Fruit fly (Drosophila melanogaster) whole organism, embryonic: ENCODE measurements around the gene CG31898.
A peak's percentile ranks its signal among the peaks of the same experiment; 100 is the strongest.

Experiments
- BEAF-32 ChIP-seq: fragments of 200-800 bp; sonication (Bioruptor generic); optimal IDR thresholded peaks from 3 replicates; lab custom pipeline; 2017; ENCODE audit warnings: missing biosample characterization, missing genetic modification characterization, mild to moderate bottlenecking, moderate library complexity, missing genetic modification reagents
- CG11398 ChIP-seq: fragments of 200-800 bp; sonication (Bioruptor generic); optimal IDR thresholded peaks from 2 replicates; lab custom pipeline; 2016; ENCODE audit warnings: missing biosample characterization, missing genetic modification characterization
- CG12744 ChIP-seq: fragments of 200-800 bp; sonication (Bioruptor generic); optimal IDR thresholded peaks from 2 replicates; lab custom pipeline; 2016; ENCODE audit warnings: missing biosample characterization, missing genetic modification characterization
- CG14014 ChIP-seq: fragments of 200-800 bp; sonication (Bioruptor generic); IDR thresholded peaks from 2 replicates; pipeline ENCODE4 v1.3.6; 2022; ENCODE audit warnings: missing biosample characterization, missing genetic modification characterization
- CG1529 ChIP-seq: fragments of 200-800 bp; sonication (Bioruptor generic); optimal IDR thresholded peaks from 3 replicates; lab custom pipeline; 2018; ENCODE audit warnings: missing biosample characterization, missing genetic modification characterization
- CG17359 ChIP-seq: fragments of 200-800 bp; sonication (Bioruptor generic); optimal IDR thresholded peaks from 3 replicates; lab custom pipeline; 2018; ENCODE audit warnings: missing biosample characterization, mild to moderate bottlenecking, missing genetic modification characterization, moderate library complexity
- CG17568 ChIP-seq: fragments of 200-800 bp; sonication (Bioruptor generic); optimal IDR thresholded peaks from 2 replicates; lab custom pipeline; 2018; ENCODE audit warnings: missing biosample characterization, mild to moderate bottlenecking, missing genetic modification characterization, moderate library complexity
- CG18262 ChIP-seq: fragments of 200-800 bp; optimal IDR thresholded peaks from 3 replicates; lab custom pipeline; 2019; ENCODE audit warnings: missing biosample characterization, mild to moderate bottlenecking, missing genetic modification characterization, moderate library complexity
- CG2202 ChIP-seq: fragments of 200-800 bp; sonication (Bioruptor generic); optimal IDR thresholded peaks from 2 replicates; lab custom pipeline; 2018; ENCODE audit warnings: missing biosample characterization, mild to moderate bottlenecking, missing genetic modification characterization
- CG3726 ChIP-seq: fragments of 200-800 bp; sonication (Bioruptor generic); IDR thresholded peaks from 3 replicates; pipeline ENCODE4, ENCODE4 v1.3.6; 2022; ENCODE audit warnings: missing biosample characterization, missing genetic modification characterization
- CG4820 ChIP-seq: fragments of 200-800 bp; sonication (Bioruptor generic); optimal IDR thresholded peaks from 3 replicates; lab custom pipeline; 2016; ENCODE audit warnings: missing biosample characterization, missing genetic modification characterization
- CG6272 ChIP-seq: fragments of 200-800 bp; sonication (Bioruptor generic); IDR thresholded peaks from 2 replicates; pipeline ENCODE4 v1.3.6; 2022; ENCODE audit warnings: missing biosample characterization, missing genetic modification characterization
- CG6654 ChIP-seq: fragments of 200-800 bp; sonication (Bioruptor generic); optimal IDR thresholded peaks from 2 replicates; lab custom pipeline; 2017; ENCODE audit warnings: missing biosample characterization, mild to moderate bottlenecking, missing genetic modification characterization
- CG7271 ChIP-seq: fragments of 200-800 bp; sonication (Bioruptor generic); optimal IDR thresholded peaks from 2 replicates; lab custom pipeline; 2018; ENCODE audit warnings: missing biosample characterization, mild to moderate bottlenecking, missing genetic modification characterization, moderate library complexity
- CG7372 ChIP-seq: fragments of 200-800 bp; sonication (Bioruptor generic); IDR thresholded peaks from 2 replicates; pipeline ENCODE4 v1.3.6; 2022; ENCODE audit warnings: missing biosample characterization, missing genetic modification characterization
- CG7928 ChIP-seq: fragments of 200-800 bp; sonication (Bioruptor generic); optimal IDR thresholded peaks from 2 replicates; lab custom pipeline; 2017; ENCODE audit warnings: missing biosample characterization, mild to moderate bottlenecking, missing genetic modification characterization
- CG8359 ChIP-seq: fragments of 200-800 bp; sonication (Bioruptor generic); optimal IDR thresholded peaks from 2 replicates; lab custom pipeline; 2017; ENCODE audit warnings: missing biosample characterization, mild to moderate bottlenecking, missing genetic modification characterization, borderline replicate concordance
- CG9727 ChIP-seq: fragments of 200-800 bp; sonication (Bioruptor generic); optimal IDR thresholded peaks from 3 replicates; lab custom pipeline; 2017; ENCODE audit warnings: missing biosample characterization, mild to moderate bottlenecking, missing genetic modification characterization
- CG9817 ChIP-seq: fragments of 200-800 bp; sonication (Bioruptor generic); optimal IDR thresholded peaks from 2 replicates; lab custom pipeline; 2018; ENCODE audit warnings: missing biosample characterization, mild to moderate bottlenecking, missing genetic modification characterization, moderate library complexity
- CG9876 ChIP-seq: fragments of 200-800 bp; sonication (Bioruptor generic); optimal IDR thresholded peaks from 2 replicates; lab custom pipeline; 2016; ENCODE audit warnings: missing biosample characterization, missing genetic modification characterization
- CTCF ChIP-seq: fragments of 200-800 bp; sonication (Bioruptor generic); optimal IDR thresholded peaks from 2 replicates; lab custom pipeline; 2017; ENCODE audit warnings: missing biosample characterization, mild to moderate bottlenecking, missing genetic modification characterization, moderate library complexity
- D ChIP-seq, 2 experiments: fragments of 200-800 bp in 1 of 2; fragments of >200 bp in 1 of 2; sonication (Bioruptor generic) in 1 of 2; optimal IDR thresholded peaks; 2 replicates in 1 of 2; 3 replicates in 1 of 2; lab custom pipeline; 2017; ENCODE audit warnings: mild to moderate bottlenecking in 1 of 2, missing biosample characterization in 1 of 2, missing genetic modification characterization in 1 of 2, missing genetic modification reagents in 1 of 2
- D19B ChIP-seq: fragments of 200-800 bp; sonication (Bioruptor generic); optimal IDR thresholded peaks from 2 replicates; lab custom pipeline; 2017; ENCODE audit warnings: missing biosample characterization, mild to moderate bottlenecking, missing genetic modification characterization
- Dad ChIP-seq: fragments of 200-800 bp; sonication (Bioruptor generic); optimal IDR thresholded peaks from 3 replicates; lab custom pipeline; 2016; ENCODE audit warnings: missing biosample characterization, missing genetic modification characterization
- Hey ChIP-seq: fragments of 200-800 bp; sonication (Bioruptor generic); optimal IDR thresholded peaks from 3 replicates; lab custom pipeline; 2018; ENCODE audit warnings: missing biosample characterization, mild to moderate bottlenecking, missing genetic modification characterization
- Hr3 ChIP-seq: fragments of 200-800 bp; sonication (Bioruptor generic); optimal IDR thresholded peaks from 3 replicates; lab custom pipeline; 2016; ENCODE audit warnings: missing biosample characterization, missing genetic modification characterization
- Hr78 ChIP-seq, 2 experiments: fragments of 200-800 bp in 1 of 2; fragments of >200 bp in 1 of 2; sonication (Bioruptor generic) in 1 of 2; optimal IDR thresholded peaks; 2 replicates each; lab custom pipeline; 2017 to 2019; ENCODE audit warnings: missing biosample characterization in 2 of 2, missing genetic modification characterization in 2 of 2, mild to moderate bottlenecking in 1 of 2, moderate library complexity in 1 of 2
- Mad ChIP-seq: fragments of 200-800 bp; sonication (Bioruptor generic); optimal IDR thresholded peaks from 2 replicates; lab custom pipeline; 2016; ENCODE audit warnings: missing biosample characterization, missing genetic modification characterization
- Tbp ChIP-seq: fragments of >200 bp; optimal IDR thresholded peaks from 2 replicates; lab custom pipeline; 2018; ENCODE audit warnings: missing biosample characterization, missing genetic modification characterization
- bigmax ChIP-seq: fragments of 200-800 bp; sonication (Bioruptor generic); optimal IDR thresholded peaks from 2 replicates; lab custom pipeline; 2018; ENCODE audit warnings: missing biosample characterization, mild to moderate bottlenecking, missing genetic modification characterization
- chm ChIP-seq: fragments of 200-800 bp; sonication (Bioruptor generic); IDR thresholded peaks from 2 replicates; pipeline ENCODE4 v1.3.6; 2022; ENCODE audit warnings: missing biosample characterization, missing genetic modification characterization
- croc ChIP-seq: fragments of 200-800 bp; sonication (Bioruptor generic); conservative IDR thresholded peaks from 3 replicates; pipeline ENCODE4 v1.3.6; 2022; ENCODE audit warnings: missing biosample characterization, missing genetic modification characterization
- disco-r ChIP-seq: fragments of 200-800 bp; sonication (Bioruptor generic); optimal IDR thresholded peaks from 2 replicates; lab custom pipeline; 2016; ENCODE audit warnings: missing biosample characterization, missing genetic modification characterization
- en ChIP-seq: fragments of 200-800 bp; sonication (Bioruptor generic); optimal IDR thresholded peaks from 2 replicates; lab custom pipeline; 2016; ENCODE audit warnings: missing biosample characterization, missing genetic modification characterization
- eve ChIP-seq, 2 experiments: fragments of >200 bp; optimal IDR thresholded peaks; 2 replicates each; lab custom pipeline; 2017; ENCODE audit warnings: missing biosample characterization in 2 of 2, missing genetic modification characterization in 2 of 2
- fd3F ChIP-seq: fragments of 200-800 bp; sonication (Bioruptor generic); optimal IDR thresholded peaks from 2 replicates; lab custom pipeline; 2018; ENCODE audit warnings: missing biosample characterization, mild to moderate bottlenecking, missing genetic modification characterization, moderate library complexity
- fru ChIP-seq: fragments of >200 bp; optimal IDR thresholded peaks from 2 replicates; lab custom pipeline; 2017
- gce ChIP-seq: fragments of 200-800 bp; sonication (Bioruptor generic); IDR thresholded peaks from 3 replicates; pipeline ENCODE4 v1.3.6; 2022; ENCODE audit warnings: missing biosample characterization, missing genetic modification characterization
- grau ChIP-seq: fragments of 200-800 bp; optimal IDR thresholded peaks from 3 replicates; lab custom pipeline; 2019; ENCODE audit warnings: missing biosample characterization, mild to moderate bottlenecking, missing genetic modification characterization, moderate library complexity
- h ChIP-seq: fragments of >200 bp; optimal IDR thresholded peaks from 2 replicates; lab custom pipeline; 2017
- ham ChIP-seq: fragments of 200-800 bp; sonication (Bioruptor generic); IDR thresholded peaks from 2 replicates; pipeline ENCODE4 v1.3.6; 2022; ENCODE audit warnings: missing biosample characterization, missing genetic modification characterization
- hkb ChIP-seq, 2 experiments: fragments of 200-800 bp in 1 of 2; fragments of >200 bp in 1 of 2; sonication (Bioruptor generic) in 1 of 2; IDR thresholded peaks in 1 of 2; optimal IDR thresholded peaks in 1 of 2; 2 replicates each; pipeline versions ENCODE4 v1.3.6 to Lab custom; 2017 to 2022; ENCODE audit warnings: missing biosample characterization in 1 of 2, missing genetic modification characterization in 1 of 2
- jing ChIP-seq: fragments of 200-800 bp; sonication (Bioruptor generic); optimal IDR thresholded peaks from 2 replicates; lab custom pipeline; 2018; ENCODE audit warnings: missing biosample characterization, mild to moderate bottlenecking, missing genetic modification characterization
- jumu ChIP-seq: fragments of 200-800 bp; sonication (Bioruptor generic); optimal IDR thresholded peaks from 3 replicates; lab custom pipeline; 2016; ENCODE audit warnings: missing biosample characterization, missing genetic modification characterization
- ken ChIP-seq: fragments of 200-800 bp; sonication (Bioruptor generic); IDR thresholded peaks from 3 replicates; pipeline ENCODE4 v1.3.6; 2022; ENCODE audit warnings: missing biosample characterization, missing genetic modification characterization
- schlank ChIP-seq: fragments of 200-800 bp; sonication (Bioruptor generic); optimal IDR thresholded peaks from 2 replicates; lab custom pipeline; 2018; ENCODE audit warnings: missing biosample characterization, mild to moderate bottlenecking, missing genetic modification characterization
- tll ChIP-seq, 2 experiments: fragments of 200-800 bp in 1 of 2; fragments of >200 bp in 1 of 2; sonication (Bioruptor generic) in 1 of 2; optimal IDR thresholded peaks; 2 replicates each; lab custom pipeline; 2017 to 2019; ENCODE audit warnings: missing biosample characterization in 2 of 2, missing genetic modification characterization in 2 of 2, mild to moderate bottlenecking in 1 of 2, moderate library complexity in 1 of 2
- trh ChIP-seq: fragments of 200-800 bp; sonication (Bioruptor generic); optimal IDR thresholded peaks from 2 replicates; lab custom pipeline; 2016; ENCODE audit warnings: missing biosample characterization, missing genetic modification characterization
- ttk ChIP-seq: fragments of 200-800 bp; sonication (Bioruptor generic); IDR thresholded peaks from 2 replicates; pipeline ENCODE4 v2.1.2; 2022; ENCODE audit warnings: missing biosample characterization, missing genetic modification characterization
- vvl ChIP-seq: fragments of 200-800 bp; sonication (Bioruptor generic); IDR thresholded peaks from 2 replicates; pipeline ENCODE4 v1.3.6; 2022; ENCODE audit warnings: missing biosample characterization, missing genetic modification characterization

CG31898 gene

dm6 chr2L:8362273-8362954 is 37.8 kb upstream of the CG31898 start, which contains the start of gene CG7627 (continued):
- no peak for TF ChIP-seq BEAF-32
- TF ChIP-seq trh = peak; percentile 34
- peak; percentile 76 for TF ChIP-seq jumu (GFP tag; lab: Kevin White, UChicago)
- TF ChIP-seq CG17359 = peak; percentile 81
- peak; percentile 61 for TF ChIP-seq Dad (GFP tag; lab: Kevin White, UChicago)
- peak; percentile 75 for TF ChIP-seq CG7372 (GFP tag; lab: Robert Waterston, UW)
- TF ChIP-seq fru (lab: Kevin White, UChicago) = no peak
- peak; percentile 64 for TF ChIP-seq D19B (GFP tag; lab: Kevin White, UChicago)
- no peak for TF ChIP-seq CG7271 (tag; lab: Kevin White, UChicago)
- TF ChIP-seq CG9817 (tag; lab: Kevin White, UChicago) = peak; percentile 74
- TF ChIP-seq CG2202 (tag; lab: Kevin White, UChicago) = no peak
- TF ChIP-seq CG12744 (GFP tag; lab: Kevin White, UChicago) = peak; percentile 6
- TF ChIP-seq disco-r (GFP tag; lab: Kevin White, UChicago) = peak; percentile 74
- TF ChIP-seq CG17568 (GFP tag; lab: Kevin White, UChicago) = peak; percentile 45
- TF ChIP-seq bigmax (GFP tag; lab: Kevin White, UChicago) = no peak
- TF ChIP-seq CG14014 (GFP tag; lab: Robert Waterston, UW) = peak; percentile 71
- peak in 1 of 2 experiments; percentile 82 for TF ChIP-seq eve (GFP tag; optimal IDR thresholded peaks at IDR 0.05; lab: Kevin White, UChicago)
- TF ChIP-seq schlank (tag; lab: Kevin White, UChicago) = peak; percentile 64
- no peak for TF ChIP-seq h (lab: Kevin White, UChicago)
- TF ChIP-seq tll (GFP tag; optimal IDR thresholded peaks at IDR 0.05; lab: Kevin White, UChicago) = no peak
- no peak for TF ChIP-seq Tbp (GFP tag; lab: Kevin White, UChicago)
- peak; percentile 60 for TF ChIP-seq fd3F (GFP tag; lab: Kevin White, UChicago)
- peak; percentile 83 for TF ChIP-seq vvl (GFP tag; lab: Robert Waterston, UW)
- TF ChIP-seq CG4820 (GFP tag; lab: Kevin White, UChicago) = peak; percentile 72
- peak; percentile 82 for TF ChIP-seq CG9727 (GFP tag; lab: Kevin White, UChicago)
- no peak for TF ChIP-seq CG11398 (GFP tag; lab: Kevin White, UChicago)
- no peak for TF ChIP-seq Hey
- no peak for TF ChIP-seq en (GFP tag; lab: Kevin White, UChicago)
- no peak for TF ChIP-seq hkb (optimal IDR thresholded peaks at IDR 0.05; lab: Kevin White, UChicago)
- TF ChIP-seq hkb (GFP tag; IDR thresholded peaks at IDR 0.05; lab: Robert Waterston, UW) = peak; percentile 84
- TF ChIP-seq gce (GFP tag; lab: Robert Waterston, UW) = peak; percentile 31; the same call in 1 of the 3 replicates
- TF ChIP-seq CG9876 (GFP tag; lab: Kevin White, UChicago) = peak; percentile 35
- 0 out of 3 replicates have a peak, but pooled peaks have one; percentile 51 for TF ChIP-seq CG3726
- no peak for TF ChIP-seq Mad (GFP tag; lab: Kevin White, UChicago)
- TF ChIP-seq D (optimal IDR thresholded peaks at IDR 0.05; lab: Kevin White, UChicago) = no peak
- peak; percentile 51 for TF ChIP-seq D (GFP tag; optimal IDR thresholded peaks at IDR 0.05; lab: Kevin White, UChicago)
- no peak for TF ChIP-seq ham (GFP tag; lab: Robert Waterston, UW)
- peak; percentile 20 for TF ChIP-seq CG1529 (GFP tag; lab: Kevin White, UChicago)
- TF ChIP-seq CG18262 (tag; lab: Kevin White, UChicago) = peak; percentile 74
- peak; percentile 69 for TF ChIP-seq croc (GFP tag; lab: Robert Waterston, UW)
- peak; percentile 62 for TF ChIP-seq Hr3 (GFP tag; lab: Kevin White, UChicago)
- peak; percentile 72 for TF ChIP-seq ttk
- peak in 1 of 2 experiments; percentile 15 for TF ChIP-seq Hr78 (GFP tag; optimal IDR thresholded peaks at IDR 0.05; lab: Kevin White, UChicago)
- TF ChIP-seq CTCF (GFP tag; lab: Kevin White, UChicago) = no peak
- peak; percentile 13 for TF ChIP-seq jing (GFP tag; lab: Kevin White, UChicago)
- peak; percentile 39 for TF ChIP-seq CG8359 (GFP tag; lab: Kevin White, UChicago)
- peak; percentile 58 for TF ChIP-seq CG6272 (GFP tag; lab: Robert Waterston, UW)
- peak; percentile 98 for TF ChIP-seq grau (tag; lab: Kevin White, UChicago)
- peak; percentile 53 for TF ChIP-seq CG6654 (GFP tag; lab: Kevin White, UChicago)
- TF ChIP-seq chm = peak; percentile 72; the same call in 1 of the 2 replicates
- TF ChIP-seq ken (GFP tag; lab: Robert Waterston, UW) = 0 out of 3 replicates have a peak, but pooled peaks have one; percentile 53
- peak; percentile 49 for TF ChIP-seq CG7928 (GFP tag; lab: Kevin White, UChicago)
